Fruit fly (Drosophila melanogaster) whole organism, embryonic: Measurements from ENCODE around the gene CG6951.

ENCODE experiments used
- CG14014 ChIP-seq: fragments of 200-800 bp; sonication (Bioruptor generic); IDR thresholded peaks from 2 replicates; pipeline ENCODE4 v1.3.6; 2022; ENCODE audit warnings: missing biosample characterization, missing genetic modification characterization
- CG14710 ChIP-seq: fragments of 200-800 bp; sonication (Bioruptor generic); optimal IDR thresholded peaks from 3 replicates; lab custom pipeline; 2019; ENCODE audit warnings: missing biosample characterization, mild to moderate bottlenecking, missing genetic modification characterization, moderate library complexity
- CG6765 ChIP-seq: fragments of 200-800 bp; sonication (Bioruptor generic); optimal IDR thresholded peaks from 3 replicates; lab custom pipeline; 2017; ENCODE audit warnings: missing biosample characterization, mild to moderate bottlenecking, missing genetic modification characterization
- HLH4C ChIP-seq: fragments of 200-800 bp; sonication (Bioruptor generic); IDR thresholded peaks from 3 replicates; pipeline ENCODE4 v1.3.6; 2022; ENCODE audit warnings: missing biosample characterization, missing genetic modification characterization; ENCODE audit not compliant: partially characterized antibody
- chm ChIP-seq: fragments of 200-800 bp; sonication (Bioruptor generic); IDR thresholded peaks from 2 replicates; pipeline ENCODE4 v1.3.6; 2022; ENCODE audit warnings: missing biosample characterization, missing genetic modification characterization
- shn ChIP-seq: fragments of 200-800 bp; sonication (Bioruptor generic); optimal IDR thresholded peaks from 3 replicates; lab custom pipeline; 2016; ENCODE audit warnings: missing biosample characterization, missing genetic modification characterization

dm6 chr3L:20221412-20221864 is 19.6 kb upstream of the CG6951 start, which contains the start of gene CG17145:
- TF ChIP-seq CG6765 = no peak
- TF ChIP-seq HLH4C = no peak
- no peak for TF ChIP-seq chm (GFP tag; lab: Robert Waterston, UW)
- TF ChIP-seq CG14014 (GFP tag; lab: Robert Waterston, UW) = no peak; the same call in 1 of the 2 replicates
- no peak for TF ChIP-seq CG14710
- TF ChIP-seq shn (GFP tag; lab: Kevin White, UChicago) = no peak
